Worm (Caenorhabditis elegans) whole organism, L1 larva: ENCODE measurements around the gene F45E12.6.

ENCODE experiments used
- C04F5.9 ChIP-seq: sonication (generic microtip); optimal IDR thresholded peaks from 2 replicates; lab custom pipeline; 2016; ENCODE audit warnings: missing genetic modification characterization, missing compliant biosample characterization
- F16B12.6 ChIP-seq: fragments of 150-350 bp; optimal IDR thresholded peaks from 2 replicates; lab custom pipeline; 2014; ENCODE audit warnings: missing biosample characterization, missing genetic modification characterization
- aha-1 ChIP-seq: fragments of 150-350 bp; optimal IDR thresholded peaks from 2 replicates; lab custom pipeline; 2014; ENCODE audit warnings: missing biosample characterization, missing genetic modification characterization
- alr-1 ChIP-seq: fragments of 200-800 bp; sonication (Bioruptor generic); optimal IDR thresholded peaks from 2 replicates; lab custom pipeline; 2018; ENCODE audit warnings: borderline replicate concordance, mild to moderate bottlenecking, missing genetic modification characterization, missing compliant biosample characterization
- ama-1 ChIP-seq: fragments of 150-350 bp; optimal IDR thresholded peaks from 2 replicates; lab custom pipeline; 2014
- blmp-1 ChIP-seq: fragments of 150-350 bp; optimal IDR thresholded peaks from 2 replicates; lab custom pipeline; 2014; ENCODE audit warnings: missing biosample characterization, missing genetic modification characterization
- ceh-63 ChIP-seq: fragments of 200-800 bp; sonication (Bioruptor generic); optimal IDR thresholded peaks from 2 replicates; lab custom pipeline; 2018; ENCODE audit warnings: mild to moderate bottlenecking, missing genetic modification characterization, missing compliant biosample characterization
- ceh-82 ChIP-seq, 3 experiments: fragments of 150-350 bp in 1 of 3; sonication (generic microtip) in 2 of 3; optimal IDR thresholded peaks; 2 replicates each; lab custom pipeline; 2014 to 2017; ENCODE audit warnings: missing biosample characterization in 3 of 3, missing genetic modification characterization in 3 of 3
- ceh-88 ChIP-seq: fragments of 200-800 bp; sonication (Bioruptor generic); IDR thresholded peaks from 2 replicates; pipeline ENCODE4 v1.3.6; 2022; ENCODE audit warnings: missing genetic modification characterization, missing compliant biosample characterization
- ceh-90 ChIP-seq: sonication (generic microtip); optimal IDR thresholded peaks from 2 replicates; lab custom pipeline; 2016; ENCODE audit warnings: missing genetic modification characterization, missing compliant biosample characterization
- ces-1 ChIP-seq: fragments of 150-350 bp; optimal IDR thresholded peaks from 2 replicates; lab custom pipeline; 2014; ENCODE audit warnings: missing biosample characterization, missing genetic modification reagents, missing genetic modification characterization
- dpl-1 ChIP-seq, 3 experiments: fragments of 150-350 bp in 2 of 3; sonication (generic microtip) in 1 of 3; optimal IDR thresholded peaks; 2 replicates each; lab custom pipeline; 2014 to 2017; ENCODE audit warnings: missing biosample characterization in 3 of 3, missing genetic modification characterization in 3 of 3, missing genetic modification reagents in 3 of 3
- efl-3 ChIP-seq: fragments of 200-800 bp; sonication (Bioruptor generic); optimal IDR thresholded peaks from 2 replicates; lab custom pipeline; 2018; ENCODE audit warnings: mild to moderate bottlenecking, missing genetic modification characterization, missing compliant biosample characterization
- egl-13 ChIP-seq: sonication (generic microtip); optimal IDR thresholded peaks from 2 replicates; lab custom pipeline; 2016; ENCODE audit warnings: missing genotype, missing genetic modification reagents, missing genetic modification characterization, missing compliant biosample characterization
- egl-27 ChIP-seq, 2 experiments: fragments of 150-350 bp in 1 of 2; sonication (generic microtip); optimal IDR thresholded peaks; 3 replicates each; lab custom pipeline; 2017 to 2018; ENCODE audit warnings: missing biosample characterization in 2 of 2, missing genetic modification characterization in 2 of 2, missing genetic modification reagents in 2 of 2
- elt-3 ChIP-seq, 6 experiments: fragments of 150-350 bp in 1 of 6; sonication (generic microtip); optimal IDR thresholded peaks; 2 replicates each; lab custom pipeline; 2017 to 2018; ENCODE audit warnings: missing biosample characterization in 6 of 6, missing genetic modification characterization in 6 of 6, inconsistent platforms in 1 of 6
- ets-5 ChIP-seq: fragments of 200-800 bp; sonication (Bioruptor generic); IDR thresholded peaks from 2 replicates; pipeline ENCODE4 v1.3.6; 2022; ENCODE audit warnings: missing genetic modification characterization, missing compliant biosample characterization
- fkh-10 ChIP-seq: sonication (generic microtip); optimal IDR thresholded peaks from 2 replicates; lab custom pipeline; 2017; ENCODE audit warnings: missing biosample characterization, missing genetic modification reagents, missing genetic modification characterization
- fkh-4 ChIP-seq: sonication (generic microtip); optimal IDR thresholded peaks from 2 replicates; lab custom pipeline; 2016; ENCODE audit warnings: missing compliant biosample characterization, missing genetic modification characterization, borderline replicate concordance
- hpl-2 ChIP-seq: fragments of 150-350 bp; optimal IDR thresholded peaks from 2 replicates; lab custom pipeline; 2014; ENCODE audit warnings: missing biosample characterization, missing genetic modification reagents, missing genetic modification characterization
- jun-1 ChIP-seq: fragments of 150-350 bp; optimal IDR thresholded peaks from 2 replicates; lab custom pipeline; 2014; ENCODE audit warnings: missing biosample characterization, missing genetic modification reagents, missing genetic modification characterization
- lin-13 ChIP-seq: fragments of 150-350 bp; optimal IDR thresholded peaks from 2 replicates; lab custom pipeline; 2014; ENCODE audit warnings: missing biosample characterization, missing genetic modification reagents, missing genetic modification characterization
- lin-14 ChIP-seq: fragments of 200-800 bp; sonication (Bioruptor generic); optimal IDR thresholded peaks from 2 replicates; lab custom pipeline; 2018; ENCODE audit warnings: mild to moderate bottlenecking, missing genetic modification characterization, moderate library complexity, missing compliant biosample characterization
- lin-39 ChIP-seq: fragments of 150-350 bp; optimal IDR thresholded peaks from 2 replicates; lab custom pipeline; 2014; ENCODE audit warnings: missing biosample characterization, missing genetic modification reagents, missing genetic modification characterization
- lsy-2 ChIP-seq, 2 experiments: fragments of 150-350 bp; optimal IDR thresholded peaks; 2 replicates each; lab custom pipeline; 2014; ENCODE audit warnings: missing biosample characterization in 2 of 2, missing genetic modification characterization in 2 of 2
- mab-9 ChIP-seq: fragments of 200-800 bp; sonication (Bioruptor generic); IDR thresholded peaks from 2 replicates; pipeline ENCODE4 v1.3.6; 2022; ENCODE audit warnings: missing genetic modification reagents, missing genetic modification characterization, missing compliant biosample characterization
- mdl-1 ChIP-seq, 2 experiments: fragments of 150-350 bp; optimal IDR thresholded peaks; 2 replicates each; lab custom pipeline; 2014 to 2017; ENCODE audit warnings: missing biosample characterization in 2 of 2, missing genetic modification characterization in 2 of 2, inconsistent platforms in 1 of 2
- mef-2 ChIP-seq: fragments of 150-350 bp; optimal IDR thresholded peaks from 2 replicates; lab custom pipeline; 2014; ENCODE audit warnings: missing biosample characterization, missing genetic modification characterization
- mep-1 ChIP-seq: fragments of 150-350 bp; optimal IDR thresholded peaks from 2 replicates; lab custom pipeline; 2014; ENCODE audit warnings: missing biosample characterization, missing genetic modification characterization
- nhr-11 ChIP-seq: fragments of 150-350 bp; optimal IDR thresholded peaks from 2 replicates; lab custom pipeline; 2014; ENCODE audit warnings: missing biosample characterization, missing genetic modification characterization
- nhr-12 ChIP-seq: sonication (generic microtip); optimal IDR thresholded peaks from 2 replicates; lab custom pipeline; 2017; ENCODE audit warnings: missing biosample characterization, missing genetic modification characterization
- nhr-20 ChIP-seq: sonication (generic microtip); optimal IDR thresholded peaks from 2 replicates; lab custom pipeline; 2016; ENCODE audit warnings: mild to moderate bottlenecking, missing genetic modification characterization, missing compliant biosample characterization
- nhr-28 ChIP-seq: fragments of 150-350 bp; optimal IDR thresholded peaks from 2 replicates; lab custom pipeline; 2014; ENCODE audit warnings: missing biosample characterization, missing genetic modification characterization
- nhr-71 ChIP-seq: sonication (generic microtip); optimal IDR thresholded peaks from 2 replicates; lab custom pipeline; 2016; ENCODE audit warnings: mild to moderate bottlenecking, missing genetic modification characterization, moderate library complexity, missing compliant biosample characterization
- nhr-84 ChIP-seq: sonication (generic microtip); optimal IDR thresholded peaks from 2 replicates; lab custom pipeline; 2017; ENCODE audit warnings: missing biosample characterization, missing genetic modification characterization
- nhr-85 ChIP-seq: sonication (generic microtip); peaks from one replicate; lab custom pipeline; 2016; ENCODE audit warnings: missing genetic modification characterization, inconsistent platforms, missing compliant biosample characterization
- pqm-1 ChIP-seq: sonication (generic microtip); optimal IDR thresholded peaks from 3 replicates; lab custom pipeline; 2017; ENCODE audit warnings: missing biosample characterization, missing genetic modification characterization
- rnt-1 ChIP-seq: sonication (generic microtip); optimal IDR thresholded peaks from 2 replicates; lab custom pipeline; 2016; ENCODE audit warnings: mild to moderate bottlenecking, missing genetic modification characterization, moderate library complexity, missing compliant biosample characterization
- snu-23 ChIP-seq: sonication (generic microtip); optimal IDR thresholded peaks from 2 replicates; lab custom pipeline; 2016; ENCODE audit warnings: missing genetic modification characterization, missing compliant biosample characterization
- sox-4 ChIP-seq: sonication (generic microtip); optimal IDR thresholded peaks from 2 replicates; lab custom pipeline; 2016; ENCODE audit warnings: missing genetic modification characterization, missing compliant biosample characterization
- sptf-1 ChIP-seq: fragments of 150-350 bp; optimal IDR thresholded peaks from 2 replicates; lab custom pipeline; 2014; ENCODE audit warnings: missing biosample characterization, missing genetic modification characterization
- sup-37 ChIP-seq: fragments of 200-800 bp; sonication (Bioruptor generic); optimal IDR thresholded peaks from 2 replicates; lab custom pipeline; 2018; ENCODE audit warnings: mild to moderate bottlenecking, missing genetic modification characterization, missing compliant biosample characterization
- swsn-7 ChIP-seq: sonication (generic microtip); optimal IDR thresholded peaks from 2 replicates; lab custom pipeline; 2016; ENCODE audit warnings: missing genetic modification characterization, missing compliant biosample characterization
- tbx-2 ChIP-seq: sonication (generic microtip); optimal IDR thresholded peaks from 2 replicates; lab custom pipeline; 2016; ENCODE audit warnings: missing genetic modification characterization, missing compliant biosample characterization
- tlp-1 ChIP-seq: fragments of 150-350 bp; optimal IDR thresholded peaks from 2 replicates; lab custom pipeline; 2014; ENCODE audit warnings: missing biosample characterization, missing genetic modification characterization
- unc-62 ChIP-seq: fragments of 150-350 bp; optimal IDR thresholded peaks from 2 replicates; lab custom pipeline; 2014; ENCODE audit warnings: missing biosample characterization, missing genetic modification reagents, missing genetic modification characterization
- unc-86 ChIP-seq: sonication (generic microtip); optimal IDR thresholded peaks from 2 replicates; lab custom pipeline; 2016; ENCODE audit warnings: missing genetic modification characterization, missing compliant biosample characterization
- unc-98 ChIP-seq: fragments of 200-800 bp; sonication (Bioruptor generic); IDR thresholded peaks from 2 replicates; pipeline ENCODE4 v1.3.6; 2022; ENCODE audit warnings: missing genetic modification characterization, missing compliant biosample characterization
- xbp-1 ChIP-seq: sonication (generic microtip); optimal IDR thresholded peaks from 2 replicates; lab custom pipeline; 2016; ENCODE audit warnings: missing genetic modification characterization, missing compliant biosample characterization
- zag-1 ChIP-seq: fragments of 150-350 bp; optimal IDR thresholded peaks from 2 replicates; lab custom pipeline; 2014; ENCODE audit warnings: missing biosample characterization, missing genetic modification characterization
- zip-4 ChIP-seq: fragments of 200-800 bp; sonication (Bioruptor generic); optimal IDR thresholded peaks from 2 replicates; lab custom pipeline; 2018; ENCODE audit warnings: mild to moderate bottlenecking, missing genetic modification characterization, moderate library complexity, missing compliant biosample characterization
- ztf-11 ChIP-seq, 2 experiments: sonication (generic microtip); optimal IDR thresholded peaks; 2 replicates each; lab custom pipeline; 2016 to 2017; ENCODE audit warnings: missing genetic modification characterization in 2 of 2, missing biosample characterization in 1 of 2, missing compliant biosample characterization in 1 of 2
- ztf-4 ChIP-seq: fragments of 150-350 bp; optimal IDR thresholded peaks from 2 replicates; lab custom pipeline; 2014; ENCODE audit warnings: missing biosample characterization, missing genetic modification characterization

The F45E12.6 gene

DNA sequence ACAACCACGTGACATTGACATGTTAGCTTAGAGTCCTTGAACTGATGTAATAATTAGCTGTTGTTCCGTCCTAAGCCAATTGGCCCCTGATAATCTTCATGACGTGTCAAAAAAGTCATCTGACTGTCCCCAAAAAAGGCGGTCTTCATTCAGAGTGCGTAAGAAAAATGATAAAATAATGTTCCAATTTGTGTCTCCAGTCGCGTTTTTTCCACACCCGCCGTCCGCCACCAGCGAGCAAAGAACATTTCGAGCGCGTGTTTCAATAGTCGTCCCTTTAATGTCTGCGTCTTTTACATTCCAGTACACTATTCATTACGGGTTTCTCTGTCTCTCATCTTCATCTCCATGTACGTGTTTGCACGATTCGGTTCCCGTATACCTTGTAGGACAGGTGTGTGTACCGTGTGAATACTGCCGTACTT is 23.5 kb upstream of the F45E12.6 start (continued):
- TF ChIP-seq dpl-1 (GFP tag; optimal IDR thresholded peaks at IDR 0.05; lab: Kevin White, UChicago) = peak in 2 of 3 experiments; percentile 10 to 31
- peak in 1 of 2 experiments; percentile 94 for TF ChIP-seq mdl-1 (tag; optimal IDR thresholded peaks at IDR 0.05; lab: Kevin White, UChicago)
- TF ChIP-seq fkh-10 = no peak
- TF ChIP-seq unc-62 (GFP tag; lab: Kevin White, UChicago) = no peak
- TF ChIP-seq unc-86 = no peak
- TF ChIP-seq nhr-71 = peak; percentile 92
- TF ChIP-seq tlp-1 = no peak
- TF ChIP-seq lsy-2 (tag; optimal IDR thresholded peaks at IDR 0.05; lab: Kevin White, UChicago) = peak; percentile 46 to 78
- no peak for TF ChIP-seq nhr-84 (tag; lab: Kevin White, UChicago)
- peak; percentile 30 for TF ChIP-seq rnt-1 (tag; lab: Kevin White, UChicago)
- no peak for TF ChIP-seq zag-1 (tag; lab: Kevin White, UChicago)
- no peak for TF ChIP-seq ces-1 (GFP tag; lab: Kevin White, UChicago)
- peak; percentile 53 to 59 for TF ChIP-seq egl-27 (tag; optimal IDR thresholded peaks at IDR 0.05; lab: Kevin White, UChicago)
- TF ChIP-seq elt-3 (tag; optimal IDR thresholded peaks at IDR 0.05; lab: Kevin White, UChicago) = peak in 5 of 6 experiments; percentile 15 to 95 (median 48)
- TF ChIP-seq nhr-20 (tag; lab: Kevin White, UChicago) = peak; percentile 95
- TF ChIP-seq nhr-28 = no peak
- peak; percentile 81 for TF ChIP-seq blmp-1 (tag; lab: Kevin White, UChicago)
- TF ChIP-seq hpl-2 = no peak
- TF ChIP-seq nhr-85 (tag; lab: Kevin White, UChicago) = peak; percentile 99
- no peak for TF ChIP-seq C04F5.9 (tag; lab: Kevin White, UChicago)
- TF ChIP-seq nhr-11 = no peak
- peak; percentile 34 for TF ChIP-seq ama-1 (lab: Kevin White, UChicago)
- no peak for TF ChIP-seq ceh-63
- peak; percentile 78 for TF ChIP-seq tbx-2
- TF ChIP-seq ceh-90 (tag; lab: Kevin White, UChicago) = no peak
- TF ChIP-seq F16B12.6 (tag; lab: Kevin White, UChicago) = no peak
- TF ChIP-seq alr-1 (tag; lab: Kevin White, UChicago) = no peak
- TF ChIP-seq unc-98 (GFP tag; lab: Robert Waterston, UW) = no peak
- peak; percentile 42 for TF ChIP-seq mep-1
- TF ChIP-seq zip-4 (GFP tag; lab: Kevin White, UChicago) = peak; percentile 24
- TF ChIP-seq mab-9 = 0 out of 2 replicates have a peak, but pooled peaks have one; percentile 55
- TF ChIP-seq lin-13 = peak; percentile 48
- TF ChIP-seq ceh-82 (tag; optimal IDR thresholded peaks at IDR 0.05; lab: Kevin White, UChicago) = peak in 2 of 3 experiments; percentile 23 to 49
- no peak for TF ChIP-seq aha-1 (tag; lab: Kevin White, UChicago)
- peak; percentile 63 for TF ChIP-seq swsn-7 (tag; lab: Kevin White, UChicago)
- TF ChIP-seq sox-4 (tag; lab: Kevin White, UChicago) = peak; percentile 36
- peak; percentile 95 for TF ChIP-seq lin-14 (GFP tag; lab: Kevin White, UChicago)
- TF ChIP-seq ztf-11 (tag; optimal IDR thresholded peaks at IDR 0.05; lab: Kevin White, UChicago) = no peak
- peak; percentile 83 for TF ChIP-seq snu-23
- no peak for TF ChIP-seq efl-3 (GFP tag; lab: Kevin White, UChicago)
- TF ChIP-seq fkh-4 (tag; lab: Kevin White, UChicago) = peak; percentile 47
- peak; percentile 74 for TF ChIP-seq xbp-1 (tag; lab: Kevin White, UChicago)
- TF ChIP-seq sptf-1 (tag; lab: Kevin White, UChicago) = no peak
- TF ChIP-seq nhr-12 (tag; lab: Kevin White, UChicago) = no peak
- TF ChIP-seq egl-13 (tag; lab: Kevin White, UChicago) = no peak
- TF ChIP-seq ztf-4 (tag; lab: Kevin White, UChicago) = peak; percentile 68
- TF ChIP-seq mef-2 (tag; lab: Kevin White, UChicago) = no peak
- no peak for TF ChIP-seq pqm-1 (tag; lab: Kevin White, UChicago)
- TF ChIP-seq sup-37 (GFP tag; lab: Kevin White, UChicago) = no peak
- no peak for TF ChIP-seq ets-5 (GFP tag; lab: Robert Waterston, UW)
- no peak for TF ChIP-seq ceh-88 (GFP tag; lab: Robert Waterston, UW)
- TF ChIP-seq lin-39 = no peak
- peak; percentile 57 for TF ChIP-seq jun-1 (tag; lab: Kevin White, UChicago)
